Worm (Caenorhabditis elegans): ENCODE data around the gene nex-3.
A peak's percentile ranks its signal among the peaks of the same experiment; 100 is the strongest.

DNA sequence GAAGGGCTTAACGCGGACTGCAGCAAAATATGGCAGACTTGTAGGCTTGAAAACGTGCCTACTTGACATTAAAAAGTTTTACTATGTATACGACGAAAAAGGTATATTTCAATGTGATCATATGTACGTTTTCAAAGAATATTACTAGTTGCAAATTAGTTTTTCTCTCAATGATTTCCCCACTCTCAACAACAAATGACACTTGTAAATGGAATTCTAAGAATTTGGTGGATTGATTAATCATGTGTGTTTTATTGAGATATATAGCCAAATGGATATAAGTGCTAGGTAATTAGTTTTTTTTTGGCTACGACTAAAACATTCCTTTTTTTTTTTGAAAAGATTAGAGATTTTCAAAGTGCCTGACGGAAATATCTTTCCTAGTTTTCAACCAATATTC lies 45.4 kb downstream of the nex-3 start:
- TF ChIP-seq lsy-2 (tag; optimal IDR thresholded peaks at IDR 0.05) (peak in 1 of 2 experiments; percentile 14), nhr-90 (tag; optimal IDR thresholded peaks at IDR 0.05; ENCODE audit: poor library complexity) (no peak), ceh-82 (tag; optimal IDR thresholded peaks at IDR 0.05) (no peak), nhr-237 (tag; optimal IDR thresholded peaks at IDR 0.05) (peak; percentile 9), pqm-1 (tag; optimal IDR thresholded peaks at IDR 0.05) (no peak), nhr-28 (tag; optimal IDR thresholded peaks at IDR 0.05) (no peak)

Measured in whole organism, L1 larva.